Worm (Caenorhabditis elegans): Measurements from ENCODE around the gene nap-1.

DNA sequence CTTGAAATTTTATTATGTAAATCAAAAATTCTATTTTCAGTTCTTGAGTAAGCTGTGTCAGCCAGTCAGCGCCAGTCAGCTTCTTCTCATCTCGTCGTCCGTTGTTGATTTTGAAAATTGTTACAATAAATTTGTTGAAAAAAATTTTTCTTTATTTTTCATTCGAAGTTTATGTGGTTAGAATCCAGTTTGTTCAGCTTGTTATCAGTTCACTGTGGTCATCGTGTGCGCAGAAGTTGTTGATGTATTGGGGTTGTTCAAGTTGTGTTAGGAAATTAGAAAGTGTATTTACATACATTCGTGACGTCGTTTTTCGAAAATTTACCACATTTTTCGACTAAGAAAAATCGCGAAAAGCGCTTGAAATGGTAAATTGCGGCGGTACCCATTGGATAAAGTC lies 18.7 kb upstream of the nap-1 start:
- TF ChIP-seq dsc-1 (tag; optimal IDR thresholded peaks at IDR 0.05) (no peak), pqm-1 (tag; optimal IDR thresholded peaks at IDR 0.05) (no peak), nhr-12 (tag; optimal IDR thresholded peaks at IDR 0.05) (no peak), ztf-4 (tag; optimal IDR thresholded peaks at IDR 0.05) (no peak), snpc-4 (tag; optimal IDR thresholded peaks at IDR 0.05) (no peak), lin-35 (GFP tag; optimal IDR thresholded peaks at IDR 0.05) (no peak), ama-1 (optimal IDR thresholded peaks at IDR 0.05) (no peak), nhr-237 (tag; optimal IDR thresholded peaks at IDR 0.05) (no peak), skn-1 (tag; optimal IDR thresholded peaks at IDR 0.05) (no peak), rnt-1 (tag; optimal IDR thresholded peaks at IDR 0.05) (no peak)
